Fruit fly (Drosophila melanogaster) whole organism, wandering third instar larva: ENCODE data around the gene Atg18a.
"Not testable (repeated sequence)": the region's sequence is repeated elsewhere in the genome, so short reads cannot be mapped to it uniquely, and the experiment has no call there.

ENCODE experiments used
- Dfd ChIP-seq: fragments of >200 bp; optimal IDR thresholded peaks from 2 replicates; lab custom pipeline; 2017; ENCODE audit warnings: missing biosample characterization, missing genetic modification characterization
- Dif ChIP-seq: fragments of 200-275, 200-300 bp; sonication (Bioruptor generic); optimal IDR thresholded peaks from 2 replicates; lab custom pipeline; 2018; ENCODE audit warnings: missing biosample characterization, missing genetic modification characterization; ENCODE audit not compliant: partially characterized antibody
- dmrt93B ChIP-seq: fragments of 200-800 bp; sonication (Bioruptor generic); optimal IDR thresholded peaks from 2 replicates; lab custom pipeline; 2018; ENCODE audit warnings: missing biosample characterization, mild to moderate bottlenecking, missing genetic modification characterization
- psq ChIP-seq: fragments of 200-800 bp; sonication (Bioruptor generic); optimal IDR thresholded peaks from 3 replicates; lab custom pipeline; 2017; ENCODE audit warnings: missing biosample characterization, mild to moderate bottlenecking, missing genetic modification characterization, moderate library complexity

Atg18a gene

DNA sequence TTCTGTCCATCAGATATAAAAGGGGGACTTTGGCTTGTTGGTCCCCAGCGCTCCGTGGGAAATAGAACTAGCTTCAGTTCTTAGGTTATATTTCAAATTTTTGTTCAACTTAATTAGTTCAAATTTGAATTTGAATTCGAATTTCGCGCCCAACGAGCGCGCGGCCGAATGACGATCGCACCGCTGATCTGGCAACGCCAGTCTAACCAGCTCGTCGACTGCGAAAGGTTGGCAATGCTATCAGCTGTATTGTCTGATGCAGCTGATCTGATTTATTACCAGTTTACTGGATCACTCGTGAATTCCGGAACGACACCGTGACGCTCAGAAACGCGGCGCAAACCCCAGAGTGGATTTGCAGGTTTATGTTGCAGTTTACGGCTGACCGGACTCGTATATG lies 51.7 kb downstream of the Atg18a start, which contains the start of gene Dscam4:
Gene Dscam4, plus strand, starts transcription at position 301 of the 400 bp plus-strand sequence.
- TF ChIP-seq Dif, Dfd, dmrt93B (GFP tag; lab: Kevin White, UChicago): not testable (repeated sequence)

DNA sequence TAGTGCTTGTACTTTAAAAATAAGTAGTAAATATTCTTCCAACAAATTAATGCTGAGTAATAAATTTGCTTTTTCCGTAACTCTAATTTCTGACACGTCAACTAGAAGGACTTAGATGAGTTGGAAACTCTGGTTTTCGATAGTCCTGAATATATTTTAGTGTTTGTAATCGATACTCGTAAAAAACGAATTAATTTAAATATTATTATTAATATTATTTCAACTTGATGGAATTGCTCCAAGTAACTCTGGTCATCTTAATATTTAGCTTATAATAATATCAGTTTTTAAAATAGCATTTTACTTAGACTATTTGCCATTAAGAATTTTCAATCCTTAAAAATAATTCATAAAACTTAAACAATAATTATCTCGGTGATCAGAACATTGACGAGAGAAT lies 53.8 kb downstream of the Atg18a start, which contains the start of gene CG7213:
Gene CG7213, minus strand, starts transcription at position 101 of the 400 bp plus-strand sequence.
- no peak for TF ChIP-seq psq (GFP tag; lab: Kevin White, UChicago)
